Fruit fly (Drosophila melanogaster) whole organism, embryonic: Measurements from ENCODE around the gene CG42764.

Experiments
- Adf1 ChIP-seq: fragments of 200-800 bp; sonication (Bioruptor generic); IDR thresholded peaks from 2 replicates; pipeline ENCODE4 v1.3.6; 2022; ENCODE audit warnings: missing biosample characterization, missing genetic modification characterization
- CG10209 ChIP-seq: fragments of 200-800 bp; sonication (Bioruptor generic); optimal IDR thresholded peaks from 3 replicates; lab custom pipeline; 2017; ENCODE audit warnings: missing biosample characterization, mild to moderate bottlenecking, missing genetic modification characterization, missing genetic modification reagents
- CG10321 ChIP-seq: fragments of 200-800 bp; sonication (Bioruptor generic); IDR thresholded peaks from 2 replicates; pipeline ENCODE4 v1.3.6; 2022; ENCODE audit warnings: missing biosample characterization, missing genetic modification characterization
- CG12236 ChIP-seq: fragments of 200-800 bp; sonication (Bioruptor generic); optimal IDR thresholded peaks from 2 replicates; lab custom pipeline; 2016; ENCODE audit warnings: missing biosample characterization, missing genetic modification characterization
- CG12391 ChIP-seq: fragments of 200-800 bp; sonication (Bioruptor generic); optimal IDR thresholded peaks from 3 replicates; lab custom pipeline; 2018; ENCODE audit warnings: missing biosample characterization, mild to moderate bottlenecking, missing genetic modification characterization, moderate library complexity
- CG12942 ChIP-seq: fragments of 200-800 bp; sonication (Bioruptor generic); optimal IDR thresholded peaks from 3 replicates; lab custom pipeline; 2016; ENCODE audit warnings: missing biosample characterization, missing genetic modification characterization
- CG13424 ChIP-seq: fragments of 200-800 bp; sonication (Bioruptor generic); optimal IDR thresholded peaks from 2 replicates; lab custom pipeline; 2019; ENCODE audit warnings: missing biosample characterization, mild to moderate bottlenecking, missing genetic modification characterization, moderate library complexity
- CG15696 ChIP-seq: fragments of 200-800 bp; sonication (Bioruptor generic); optimal IDR thresholded peaks from 2 replicates; lab custom pipeline; 2019; ENCODE audit warnings: missing biosample characterization, mild to moderate bottlenecking, missing genetic modification characterization, moderate library complexity
- CG30431 ChIP-seq: fragments of 200-800 bp; sonication (Bioruptor generic); optimal IDR thresholded peaks from 2 replicates; lab custom pipeline; 2017; ENCODE audit warnings: missing biosample characterization, missing genetic modification characterization
- CG32532 ChIP-seq: fragments of 200-800 bp; sonication (Bioruptor generic); IDR thresholded peaks from 2 replicates; pipeline ENCODE4 v1.3.6; 2022; ENCODE audit warnings: missing biosample characterization, missing genetic modification characterization
- CG5245 ChIP-seq: fragments of 200-800 bp; sonication (Bioruptor generic); optimal IDR thresholded peaks from 3 replicates; lab custom pipeline; 2016; ENCODE audit warnings: missing biosample characterization, missing genetic modification characterization
- CG5953 ChIP-seq: fragments of 200-800 bp; sonication (Bioruptor generic); IDR thresholded peaks from 2 replicates; pipeline ENCODE4 v1.3.6; 2022; ENCODE audit warnings: missing biosample characterization, missing genetic modification characterization
- CG7786 ChIP-seq: fragments of 200-800 bp; sonication (Bioruptor generic); optimal IDR thresholded peaks from 2 replicates; lab custom pipeline; 2016; ENCODE audit warnings: missing biosample characterization, missing genetic modification characterization
- CG8089 ChIP-seq: fragments of 200-800 bp; sonication (Bioruptor generic); optimal IDR thresholded peaks from 3 replicates; lab custom pipeline; 2016; ENCODE audit warnings: missing biosample characterization, missing genetic modification characterization
- CHES-1-like ChIP-seq: fragments of 200-800 bp; sonication (Bioruptor generic); optimal IDR thresholded peaks from 2 replicates; lab custom pipeline; 2016; ENCODE audit warnings: missing biosample characterization, missing genetic modification characterization
- Dip2 ChIP-seq: fragments of 200-800 bp; sonication (Bioruptor generic); IDR thresholded peaks from 2 replicates; pipeline ENCODE4 v1.3.6; 2022; ENCODE audit warnings: missing biosample characterization, missing genetic modification characterization
- Dll ChIP-seq: fragments of 200-800 bp; sonication (Bioruptor generic); IDR thresholded peaks from 4 replicates; pipeline ENCODE4 v1.3.6; 2022; ENCODE audit warnings: missing biosample characterization, missing genetic modification characterization; ENCODE audit not compliant: partially characterized antibody
- Fer3 ChIP-seq: fragments of 200-800 bp; sonication (Bioruptor generic); optimal IDR thresholded peaks from 2 replicates; lab custom pipeline; 2018; ENCODE audit warnings: missing biosample characterization, mild to moderate bottlenecking, missing genetic modification characterization, moderate library complexity
- HLH4C ChIP-seq: fragments of 200-800 bp; sonication (Bioruptor generic); IDR thresholded peaks from 3 replicates; pipeline ENCODE4 v1.3.6; 2022; ENCODE audit warnings: missing biosample characterization, missing genetic modification characterization; ENCODE audit not compliant: partially characterized antibody
- Hand ChIP-seq: fragments of 200-800 bp; sonication (Bioruptor generic); optimal IDR thresholded peaks from 2 replicates; lab custom pipeline; 2017; ENCODE audit warnings: mild to moderate bottlenecking, missing biosample characterization, missing genetic modification reagents, missing genetic modification characterization
- Hr78 ChIP-seq, 2 experiments: fragments of 200-800 bp in 1 of 2; fragments of >200 bp in 1 of 2; sonication (Bioruptor generic) in 1 of 2; optimal IDR thresholded peaks; 2 replicates each; lab custom pipeline; 2017 to 2019; ENCODE audit warnings: missing biosample characterization in 2 of 2, missing genetic modification characterization in 2 of 2, mild to moderate bottlenecking in 1 of 2, moderate library complexity in 1 of 2
- MBD-R2 ChIP-seq: fragments of 200-800 bp; sonication (Bioruptor generic); IDR thresholded peaks from 2 replicates; pipeline ENCODE4 v1.3.6; 2022; ENCODE audit warnings: missing biosample characterization, missing genetic modification characterization
- Rfx ChIP-seq: fragments of 200-800 bp; sonication (Bioruptor generic); IDR thresholded peaks from 2 replicates; pipeline ENCODE4 v1.3.6; 2022; ENCODE audit warnings: missing biosample characterization, missing genetic modification characterization
- Sin3A ChIP-seq: fragments of >200 bp; optimal IDR thresholded peaks from 2 replicates; lab custom pipeline; 2018
- ase ChIP-seq: fragments of 200-800 bp; sonication (Bioruptor generic); IDR thresholded peaks from 3 replicates; pipeline ENCODE4 v1.3.6; 2022; ENCODE audit warnings: missing biosample characterization, missing genetic modification characterization
- cato ChIP-seq: fragments of 200-800 bp; sonication (Bioruptor generic); optimal IDR thresholded peaks from 2 replicates; lab custom pipeline; 2016; ENCODE audit warnings: missing biosample characterization, missing genetic modification characterization, borderline replicate concordance
- crp ChIP-seq, 2 experiments: fragments of 200-800 bp; sonication (Bioruptor generic); optimal IDR thresholded peaks; 2 replicates in 1 of 2; 3 replicates in 1 of 2; lab custom pipeline; 2017; ENCODE audit warnings: missing biosample characterization in 2 of 2, missing genetic modification characterization in 2 of 2, mild to moderate bottlenecking in 1 of 2, moderate library complexity in 1 of 2
- cwo ChIP-seq: fragments of 200-800 bp; sonication (Bioruptor generic); optimal IDR thresholded peaks from 3 replicates; lab custom pipeline; 2017; ENCODE audit warnings: missing biosample characterization, missing genetic modification characterization, mild to moderate bottlenecking, moderate library complexity, missing genetic modification reagents
- da ChIP-seq: fragments of 200-800 bp; sonication (Bioruptor generic); optimal IDR thresholded peaks from 2 replicates; lab custom pipeline; 2016; ENCODE audit warnings: missing biosample characterization, missing genetic modification characterization
- dati ChIP-seq: fragments of 200-800 bp; sonication (Bioruptor generic); IDR thresholded peaks from 2 replicates; pipeline ENCODE4 v1.3.6; 2022; ENCODE audit warnings: missing biosample characterization, missing genetic modification characterization
- exex ChIP-seq: fragments of 200-800 bp; sonication (Bioruptor generic); optimal IDR thresholded peaks from 4 replicates; lab custom pipeline; 2018; ENCODE audit warnings: missing biosample characterization, mild to moderate bottlenecking, missing genetic modification characterization, moderate library complexity
- fd64A ChIP-seq: fragments of 200-800 bp; sonication (Bioruptor generic); optimal IDR thresholded peaks from 3 replicates; lab custom pipeline; 2018; ENCODE audit warnings: missing biosample characterization, mild to moderate bottlenecking, missing genetic modification characterization
- gem ChIP-seq: fragments of 200-800 bp; sonication (Bioruptor generic); optimal IDR thresholded peaks from 2 replicates; lab custom pipeline; 2019; ENCODE audit warnings: missing biosample characterization, mild to moderate bottlenecking, missing genetic modification characterization, moderate library complexity
- gfzf ChIP-seq: fragments of 200-800 bp; sonication (Bioruptor generic); optimal IDR thresholded peaks from 2 replicates; lab custom pipeline; 2016; ENCODE audit warnings: missing biosample characterization, mild to moderate bottlenecking, missing genetic modification characterization, moderate library complexity
- kay ChIP-seq: fragments of 200-800 bp; sonication (Bioruptor generic); optimal IDR thresholded peaks from 2 replicates; lab custom pipeline; 2016; ENCODE audit warnings: missing biosample characterization, missing genetic modification characterization
- lmd ChIP-seq: fragments of 200-800 bp; sonication (Bioruptor generic); IDR thresholded peaks from 2 replicates; pipeline ENCODE4 v1.3.6; 2022; ENCODE audit warnings: missing biosample characterization, missing genetic modification characterization
- lov ChIP-seq, 2 experiments: fragments of 200-800 bp in 1 of 2; fragments of >200 bp in 1 of 2; sonication (Bioruptor generic) in 1 of 2; IDR thresholded peaks in 1 of 2; optimal IDR thresholded peaks in 1 of 2; 2 replicates in 1 of 2; 3 replicates in 1 of 2; pipeline versions ENCODE4 v1.3.6 to Lab custom; 2017 to 2022; ENCODE audit warnings: missing biosample characterization in 1 of 2, missing genetic modification characterization in 1 of 2
- mirr ChIP-seq: fragments of 200-800 bp; sonication (Bioruptor generic); optimal IDR thresholded peaks from 3 replicates; lab custom pipeline; 2018; ENCODE audit warnings: missing biosample characterization, mild to moderate bottlenecking, missing genetic modification characterization
- nmo ChIP-seq: fragments of 200-800 bp; sonication (Bioruptor generic); optimal IDR thresholded peaks from 2 replicates; lab custom pipeline; 2018; ENCODE audit warnings: missing biosample characterization, mild to moderate bottlenecking, missing genetic modification characterization, moderate library complexity
- sc ChIP-seq, 3 experiments: fragments of >200 bp in 2 of 3; fragments of 200-800 bp in 1 of 3; sonication (Bioruptor generic) in 1 of 3; optimal IDR thresholded peaks; 2 replicates in 2 of 3; 3 replicates in 1 of 3; lab custom pipeline; 2017; ENCODE audit warnings: mild to moderate bottlenecking in 1 of 3, missing biosample characterization in 1 of 3, missing genetic modification characterization in 1 of 3, missing genetic modification reagents in 1 of 3
- sima ChIP-seq: fragments of 200-800 bp; sonication (Bioruptor generic); optimal IDR thresholded peaks from 2 replicates; lab custom pipeline; 2016; ENCODE audit warnings: missing biosample characterization, missing genetic modification characterization
- ssp ChIP-seq: fragments of 200-800 bp; sonication (Bioruptor generic); IDR thresholded peaks from 2 replicates; pipeline ENCODE4 v1.3.6; 2022; ENCODE audit warnings: missing biosample characterization, missing genetic modification characterization
- trem ChIP-seq: fragments of 200-800 bp; optimal IDR thresholded peaks from 3 replicates; lab custom pipeline; 2019; ENCODE audit warnings: missing biosample characterization, mild to moderate bottlenecking, missing genetic modification characterization, moderate library complexity
- tx ChIP-seq: fragments of 200-800 bp; sonication (Bioruptor generic); optimal IDR thresholded peaks from 2 replicates; lab custom pipeline; 2016; ENCODE audit warnings: missing biosample characterization, missing genetic modification characterization
- vnd ChIP-seq: fragments of 200-800 bp; sonication (Bioruptor generic); IDR thresholded peaks from 3 replicates; pipeline ENCODE4 v1.3.6; 2022; ENCODE audit warnings: missing biosample characterization, missing genetic modification characterization; ENCODE audit not compliant: partially characterized antibody
- zen ChIP-seq: fragments of 200-800 bp; sonication (Bioruptor generic); optimal IDR thresholded peaks from 3 replicates; lab custom pipeline; 2018; ENCODE audit warnings: missing biosample characterization, mild to moderate bottlenecking, missing genetic modification characterization, moderate library complexity
- zfh2 ChIP-seq: fragments of 200-800 bp; sonication (Bioruptor generic); optimal IDR thresholded peaks from 2 replicates; lab custom pipeline; 2016; ENCODE audit warnings: missing biosample characterization, missing genetic modification characterization

CG42764 gene

dm6 chr3L:20509121-20509934, 43.5 kb upstream of the CG42764 start (continued):
- TF ChIP-seq CG7786: peak; percentile 69
- peak in 1 of 2 experiments; percentile 75 for TF ChIP-seq Hr78 (GFP tag; optimal IDR thresholded peaks at IDR 0.05; lab: Kevin White, UChicago)
- no peak for TF ChIP-seq fd64A (GFP tag; lab: Kevin White, UChicago)
- peak; percentile 51 for TF ChIP-seq exex (tag; lab: Kevin White, UChicago)
- no peak for TF ChIP-seq sc (optimal IDR thresholded peaks at IDR 0.05; lab: Kevin White, UChicago)
- TF ChIP-seq sc (GFP tag; optimal IDR thresholded peaks at IDR 0.05; lab: Kevin White, UChicago): peak; percentile 61
- peak; percentile 50 for TF ChIP-seq CG8089
- TF ChIP-seq lmd: peak; percentile 37; the same call in 1 of the 2 replicates
- no peak; the same call in 1 of the 2 replicates for TF ChIP-seq MBD-R2 (GFP tag; lab: Robert Waterston, UW)
- TF ChIP-seq crp (GFP tag; optimal IDR thresholded peaks at IDR 0.05; lab: Kevin White, UChicago): peak in 1 of 2 experiments; percentile 28
- TF ChIP-seq CG5953 (GFP tag; lab: Robert Waterston, UW): no peak
- TF ChIP-seq mirr (GFP tag; lab: Kevin White, UChicago): no peak
- peak; percentile 58 for TF ChIP-seq trem (tag; lab: Kevin White, UChicago)
- TF ChIP-seq ssp (GFP tag; lab: Robert Waterston, UW): no peak
- peak; percentile 65; the same call in 1 of the 2 replicates for TF ChIP-seq CG32532
- no peak for TF ChIP-seq vnd (GFP tag; lab: Robert Waterston, UW)
- TF ChIP-seq CG10321 (GFP tag; lab: Robert Waterston, UW): no peak
- peak; percentile 89 for TF ChIP-seq nmo (GFP tag; lab: Kevin White, UChicago)
- TF ChIP-seq da (GFP tag; lab: Kevin White, UChicago): no peak
- no peak for TF ChIP-seq ase (GFP tag; lab: Robert Waterston, UW)
- peak; percentile 85 for TF ChIP-seq CG13424 (tag; lab: Kevin White, UChicago)
- TF ChIP-seq sima (GFP tag; lab: Kevin White, UChicago): no peak
- peak; percentile 17 for TF ChIP-seq cato (GFP tag; lab: Kevin White, UChicago)
- no peak for TF ChIP-seq HLH4C
- peak; percentile 77 for TF ChIP-seq CHES-1-like (GFP tag; lab: Kevin White, UChicago)
- peak; percentile 84 for TF ChIP-seq CG12391 (tag; lab: Kevin White, UChicago)
- TF ChIP-seq zen (tag; lab: Kevin White, UChicago): peak; percentile 25
- peak; percentile 96 for TF ChIP-seq cwo (GFP tag; lab: Kevin White, UChicago)
- TF ChIP-seq Fer3 (tag; lab: Kevin White, UChicago): peak; percentile 71
- no peak for TF ChIP-seq Adf1 (GFP tag; lab: Robert Waterston, UW)
- peak; percentile 78 for TF ChIP-seq CG10209 (GFP tag; lab: Kevin White, UChicago)
- TF ChIP-seq dati: no peak
- no peak for TF ChIP-seq Dip2 (GFP tag; lab: Robert Waterston, UW)
- TF ChIP-seq Sin3A (lab: Kevin White, UChicago): no peak
- TF ChIP-seq CG12236 (GFP tag; lab: Kevin White, UChicago): peak; percentile 35
- peak; percentile 74 for TF ChIP-seq zfh2 (GFP tag; lab: Kevin White, UChicago)
- no peak; the same call in none of the 2 replicates for TF ChIP-seq Rfx (GFP tag; lab: Robert Waterston, UW)
- TF ChIP-seq CG15696: peak; percentile 62
- TF ChIP-seq kay (GFP tag; lab: Kevin White, UChicago): no peak
- TF ChIP-seq CG12942 (GFP tag; lab: Kevin White, UChicago): no peak
- TF ChIP-seq gfzf (GFP tag; lab: Kevin White, UChicago): no peak
- TF ChIP-seq CG30431 (GFP tag; lab: Kevin White, UChicago): peak; percentile 62
- TF ChIP-seq tx: peak; percentile 21
- TF ChIP-seq lov (optimal IDR thresholded peaks at IDR 0.05; lab: Kevin White, UChicago): no peak
- TF ChIP-seq lov (GFP tag; IDR thresholded peaks at IDR 0.05; lab: Robert Waterston, UW): no peak
- peak; percentile 83 for TF ChIP-seq Hand
- TF ChIP-seq Dll (GFP tag; lab: Robert Waterston, UW): no peak
- TF ChIP-seq gem (tag; lab: Kevin White, UChicago): peak; percentile 89
- peak; percentile 20 for TF ChIP-seq CG5245 (GFP tag; lab: Kevin White, UChicago)
